Worm (Caenorhabditis elegans): ENCODE measurements around the gene F28C6.10.

- no peak for TF ChIP-seq ama-1 (optimal IDR thresholded peaks at IDR 0.05)
- TF ChIP-seq B0310.2 (tag; optimal IDR thresholded peaks at IDR 0.05) = no peak
- no peak for TF ChIP-seq sea-1 (GFP tag; conservative IDR thresholded peaks at IDR 0.05)
- TF ChIP-seq flt-1 (GFP tag; IDR thresholded peaks at IDR 0.05) = no peak
- TF ChIP-seq tbx-11 (GFP tag; IDR thresholded peaks at IDR 0.05) = no peak
- TF ChIP-seq ceh-36 (tag; optimal IDR thresholded peaks at IDR 0.05) = no peak
- TF ChIP-seq pes-1 (GFP tag; IDR thresholded peaks at IDR 0.05) = no peak
Observed at ce11 chrII:8590684-8591083, 17.1 kb upstream of the F28C6.10 start, which contains the start of gene aptf-4.

Data from whole organism, early embryonic.